Fruit fly (Drosophila melanogaster) whole organism: ENCODE results near the gene Cad87A.
A peak's percentile ranks its signal among the peaks of the same experiment; 100 is the strongest.

Experiments used
- CG8478 ChIP-seq: fragments of >200 bp; optimal IDR thresholded peaks from 2 replicates; lab custom pipeline; 2018; ENCODE audit warnings: inconsistent platforms
- Dll ChIP-seq: fragments of >200 bp; optimal IDR thresholded peaks from 2 replicates; lab custom pipeline; 2017
- EcR ChIP-seq, 2 experiments: fragments of >200 bp; optimal IDR thresholded peaks; 2 replicates each; lab custom pipeline; 2017; ENCODE audit warnings: missing biosample characterization in 2 of 2, missing genetic modification characterization in 2 of 2, missing genetic modification reagents in 2 of 2
- pan ChIP-seq: fragments of >200 bp; optimal IDR thresholded peaks from 2 replicates; lab custom pipeline; 2017
- psq ChIP-seq: fragments of >200 bp; optimal IDR thresholded peaks from 2 replicates; lab custom pipeline; 2017
- usp ChIP-seq: fragments of >200 bp; optimal IDR thresholded peaks from 2 replicates; lab custom pipeline; 2017; ENCODE audit warnings: missing biosample characterization, missing genetic modification characterization, mixed read lengths

The Cad87A gene

DNA sequence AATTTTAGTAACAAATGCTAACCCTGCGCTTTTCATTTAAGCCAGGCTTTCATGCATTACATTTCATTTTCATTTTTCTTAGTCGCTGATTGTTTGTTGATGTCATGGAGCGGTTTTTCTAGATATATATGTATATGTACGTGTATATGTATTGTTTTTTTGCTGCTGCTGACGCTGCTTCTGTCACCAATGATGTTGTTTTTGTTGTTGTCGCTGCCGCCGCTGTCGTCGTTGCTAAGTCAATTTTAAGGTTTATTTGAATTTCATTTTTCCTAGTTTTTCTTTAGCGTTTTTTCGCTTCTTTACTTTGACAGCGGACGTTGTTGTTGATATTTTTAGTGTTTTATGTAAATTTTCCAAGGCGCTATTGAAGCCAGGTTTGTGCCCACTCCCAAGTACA, 78.8 kb downstream of the Cad87A start:
- TF ChIP-seq pan (lab: Kevin White, UChicago), result no peak
- no peak for TF ChIP-seq psq (lab: Kevin White, UChicago)
- no peak for TF ChIP-seq CG8478 (lab: Kevin White, UChicago)
- TF ChIP-seq usp, result no peak
- no peak for TF ChIP-seq Dll (lab: Kevin White, UChicago)

DNA sequence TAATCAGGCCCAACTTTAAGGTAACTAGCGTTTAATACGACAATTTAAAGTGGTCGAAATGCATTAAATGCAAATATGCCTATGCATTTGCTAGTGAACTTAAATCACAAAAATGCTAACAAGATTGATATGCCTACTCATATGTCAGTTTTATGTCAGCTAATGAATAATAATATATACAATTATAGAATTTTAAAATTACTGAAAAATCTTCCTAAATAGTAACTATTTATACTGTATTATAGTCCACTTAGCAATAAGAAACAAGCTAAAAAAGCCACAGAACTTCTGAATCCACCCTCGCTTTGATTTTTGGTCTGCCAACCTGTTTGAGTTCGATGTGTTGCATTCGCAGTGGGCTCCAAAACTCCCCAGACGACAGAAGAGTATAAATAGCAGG, 79.3 kb downstream of the Cad87A start:
- TF ChIP-seq usp (no peak), psq (lab: Kevin White, UChicago) (no peak), EcR (GFP tag; optimal IDR thresholded peaks at IDR 0.05; lab: Kevin White, UChicago) (no peak), Dll (lab: Kevin White, UChicago) (no peak), CG8478 (lab: Kevin White, UChicago) (no peak), pan (lab: Kevin White, UChicago) (no peak)

DNA sequence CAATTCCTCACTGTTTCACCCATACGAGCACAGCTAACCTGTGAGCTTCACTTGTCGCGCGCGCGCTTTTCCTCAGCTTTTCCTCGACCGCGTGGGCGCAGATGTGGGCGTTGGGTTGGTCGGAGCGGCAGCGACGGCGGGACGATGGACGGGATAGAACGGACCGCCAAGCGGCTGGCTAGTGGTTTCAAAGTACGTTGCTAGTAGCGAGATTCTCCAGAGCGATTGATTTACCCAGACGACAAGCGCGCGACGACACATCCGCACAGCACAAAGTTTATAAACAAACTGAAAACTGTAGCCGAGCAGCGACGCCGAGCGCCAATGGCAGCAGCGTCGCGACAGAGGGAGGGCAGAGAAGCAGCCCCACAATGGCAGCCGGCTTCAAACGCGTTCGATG, 79.8 kb downstream of the Cad87A start, which contains the start of gene CG6959:
CG6959 (minus strand) TSS at position 292 of the 400 bp plus-strand sequence.
- TF ChIP-seq Dll (lab: Kevin White, UChicago) (peak; percentile 14), EcR (GFP tag; optimal IDR thresholded peaks at IDR 0.05; lab: Kevin White, UChicago) (no peak), CG8478 (lab: Kevin White, UChicago) (no peak), psq (lab: Kevin White, UChicago) (no peak)

DNA sequence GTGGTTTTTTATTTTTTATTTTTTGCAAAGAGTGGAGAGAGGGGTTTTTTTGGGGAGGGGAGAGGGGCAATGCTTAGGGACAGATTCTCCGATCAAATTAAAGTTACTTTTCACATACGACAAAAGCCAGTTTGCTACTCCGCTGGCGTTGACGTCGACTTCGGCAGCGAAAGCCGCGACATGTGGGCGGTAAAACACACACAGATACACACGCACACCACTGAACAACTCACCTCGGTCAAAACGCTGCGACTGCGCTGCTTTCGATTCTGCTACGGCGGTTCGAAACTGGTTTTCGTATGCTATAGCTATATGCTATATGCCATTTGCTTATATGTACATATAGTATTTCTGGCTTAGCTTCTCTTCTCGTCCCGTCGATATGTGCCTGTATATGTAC, 80.4 kb downstream of the Cad87A start:
- TF ChIP-seq pan (lab: Kevin White, UChicago), result peak; percentile 19
- TF ChIP-seq Dll (lab: Kevin White, UChicago), result no peak

DNA sequence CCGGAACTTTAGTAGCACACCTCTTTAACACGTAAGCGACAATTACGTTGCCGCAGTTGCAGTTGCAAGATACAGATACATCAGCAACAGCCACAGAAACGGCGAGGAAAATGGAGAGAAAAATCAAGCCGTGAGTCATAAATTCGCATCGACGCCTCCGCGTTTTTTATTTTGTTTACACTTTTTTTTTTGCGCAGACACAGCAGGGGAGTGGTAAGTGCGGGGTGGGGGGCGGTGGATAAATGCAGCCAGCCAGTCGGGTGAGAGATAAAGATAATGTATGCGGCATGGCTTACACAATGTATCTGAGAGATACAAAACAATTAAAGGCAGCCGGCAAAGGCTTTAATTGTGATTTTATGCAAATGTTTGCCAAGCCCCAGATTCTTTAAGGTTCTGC, 83.8 kb downstream of the Cad87A start:
- no peak for TF ChIP-seq EcR (GFP tag; optimal IDR thresholded peaks at IDR 0.05; lab: Kevin White, UChicago)
- TF ChIP-seq pan (lab: Kevin White, UChicago), result no peak
- no peak for TF ChIP-seq CG8478 (lab: Kevin White, UChicago)
- TF ChIP-seq usp, result no peak
- TF ChIP-seq Dll (lab: Kevin White, UChicago), result no peak
- no peak for TF ChIP-seq psq (lab: Kevin White, UChicago)

DNA sequence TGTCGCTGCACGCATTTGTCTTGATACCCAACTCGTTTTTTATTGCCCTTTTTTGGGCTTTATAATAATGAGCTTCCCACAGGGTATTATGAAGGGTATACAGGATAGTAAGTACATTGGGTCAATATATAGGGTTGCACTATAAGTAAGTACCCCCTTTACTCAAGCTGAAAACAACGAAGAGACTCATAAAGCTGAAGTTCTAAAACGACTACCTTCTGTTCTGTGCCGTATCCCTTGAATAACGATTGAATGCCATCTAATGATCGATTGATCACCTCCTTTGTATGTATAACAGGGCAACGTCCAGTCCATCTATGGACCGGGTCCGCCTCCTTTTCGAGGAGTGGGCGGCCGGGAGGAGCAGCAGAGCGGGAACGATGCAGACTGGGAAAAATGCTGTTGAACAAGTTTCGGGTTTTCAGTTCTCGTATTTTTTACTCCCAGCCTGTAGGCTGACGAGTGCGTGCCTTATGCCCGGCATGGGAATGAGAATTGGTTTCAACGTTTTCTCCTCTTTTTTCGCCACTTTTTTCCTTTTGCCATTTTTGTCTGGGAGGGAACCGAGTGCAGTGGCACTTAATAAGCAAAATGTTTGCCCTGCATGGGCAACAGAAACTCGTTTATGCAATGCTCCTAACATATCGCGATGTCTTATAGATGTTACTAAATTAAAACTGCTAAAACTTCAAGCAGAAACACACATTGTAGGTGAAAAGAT, 89.2 kb downstream of the Cad87A start:
- TF ChIP-seq CG8478 (lab: Kevin White, UChicago) (no peak), EcR (GFP tag; optimal IDR thresholded peaks at IDR 0.05; lab: Kevin White, UChicago) (no peak), pan (lab: Kevin White, UChicago) (peak; percentile 90), usp (no peak), psq (lab: Kevin White, UChicago) (no peak), Dll (lab: Kevin White, UChicago) (no peak)

DNA sequence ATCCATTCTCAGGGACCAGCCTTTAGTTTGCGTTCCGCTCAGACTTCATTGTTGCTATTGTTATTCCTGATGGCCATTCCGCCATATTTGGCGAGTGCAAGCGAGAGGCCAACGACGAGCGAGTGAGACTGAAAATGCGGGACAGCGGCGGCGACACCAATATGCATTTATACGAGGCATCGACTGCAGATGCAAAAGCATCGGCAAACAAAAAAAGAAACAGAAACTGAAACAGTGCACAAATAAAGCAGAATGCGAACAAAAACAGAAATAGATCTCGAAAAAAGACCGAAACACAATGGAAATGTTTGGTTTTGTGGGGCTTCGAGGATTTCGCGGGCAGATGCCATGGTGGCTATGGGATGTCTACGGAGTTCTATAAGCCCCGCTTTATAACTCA, 89.8 kb downstream of the Cad87A start:
- TF ChIP-seq psq (lab: Kevin White, UChicago) (no peak), pan (lab: Kevin White, UChicago) (no peak), CG8478 (lab: Kevin White, UChicago) (no peak), EcR (GFP tag; optimal IDR thresholded peaks at IDR 0.05; lab: Kevin White, UChicago) (no peak), Dll (lab: Kevin White, UChicago) (no peak), usp (no peak)

DNA sequence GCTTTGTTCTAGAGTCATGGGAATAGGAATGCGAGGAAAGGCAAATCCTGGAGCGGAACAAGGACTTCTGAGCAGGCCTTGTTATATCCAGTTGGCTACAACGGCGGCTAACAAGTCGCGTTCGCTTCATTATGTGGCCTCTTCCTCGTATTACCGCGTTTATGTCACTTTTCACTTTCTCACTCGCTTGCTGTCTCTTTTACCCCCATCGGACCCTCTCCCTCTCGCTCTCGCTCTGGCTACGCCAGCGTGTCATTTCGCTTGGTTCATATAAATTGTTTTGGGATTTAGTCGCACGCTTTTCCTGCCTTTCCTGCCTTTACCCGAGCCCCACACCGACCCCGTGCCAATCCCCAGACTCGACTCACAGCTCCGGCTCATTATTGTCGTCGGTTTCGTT, 92.6 kb downstream of the Cad87A start:
- TF ChIP-seq usp (no peak), pan (lab: Kevin White, UChicago) (no peak), EcR (GFP tag; optimal IDR thresholded peaks at IDR 0.05; lab: Kevin White, UChicago) (no peak), psq (lab: Kevin White, UChicago) (no peak), Dll (lab: Kevin White, UChicago) (no peak), CG8478 (lab: Kevin White, UChicago) (no peak)

DNA sequence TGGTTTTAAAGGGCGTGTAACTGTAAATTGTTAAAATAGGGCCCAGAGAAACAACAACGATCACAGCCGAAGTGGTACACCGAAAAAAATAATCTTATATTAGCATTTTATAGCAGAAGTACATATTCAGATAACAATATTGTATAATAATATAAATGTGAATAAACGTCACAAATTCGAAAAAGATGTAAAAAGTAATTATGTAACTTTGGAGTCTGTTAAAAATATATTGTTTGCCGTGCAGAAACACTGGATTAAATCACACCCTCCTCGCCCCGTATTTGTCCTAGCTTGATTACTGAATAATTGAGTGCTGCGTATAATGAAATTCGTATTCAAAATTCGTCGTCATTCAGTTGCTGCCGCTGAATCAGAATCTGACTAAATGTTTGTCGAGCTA, 93.8 kb downstream of the Cad87A start:
- no peak for TF ChIP-seq usp
- TF ChIP-seq CG8478 (lab: Kevin White, UChicago), result no peak
- no peak for TF ChIP-seq Dll (lab: Kevin White, UChicago)
- TF ChIP-seq psq (lab: Kevin White, UChicago), result no peak
- TF ChIP-seq pan (lab: Kevin White, UChicago), result no peak
- no peak for TF ChIP-seq EcR (GFP tag; optimal IDR thresholded peaks at IDR 0.05; lab: Kevin White, UChicago)

DNA sequence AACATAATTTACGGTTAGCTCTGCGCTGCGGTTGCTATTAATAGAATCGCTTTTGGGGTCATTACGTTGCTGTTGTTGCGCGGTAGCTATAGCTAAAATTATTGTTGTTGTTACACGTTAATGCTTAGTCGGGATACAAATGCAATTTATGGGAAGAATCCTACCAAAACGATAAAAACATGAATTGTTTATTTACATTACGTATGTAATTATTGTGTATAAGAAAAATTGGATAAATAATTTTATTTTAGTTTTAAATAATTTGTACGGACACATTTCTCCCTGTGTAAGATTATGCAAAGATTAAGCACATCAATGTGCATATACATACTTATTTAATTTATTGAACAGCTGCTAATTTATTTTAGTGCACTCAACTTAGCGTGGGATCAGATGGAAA, 97.0 kb downstream of the Cad87A start:
- no peak for TF ChIP-seq psq (lab: Kevin White, UChicago)
- no peak for TF ChIP-seq usp
- no peak for TF ChIP-seq Dll (lab: Kevin White, UChicago)
- no peak for TF ChIP-seq EcR (GFP tag; optimal IDR thresholded peaks at IDR 0.05; lab: Kevin White, UChicago)
- no peak for TF ChIP-seq pan (lab: Kevin White, UChicago)
- TF ChIP-seq CG8478 (lab: Kevin White, UChicago), result no peak

DNA sequence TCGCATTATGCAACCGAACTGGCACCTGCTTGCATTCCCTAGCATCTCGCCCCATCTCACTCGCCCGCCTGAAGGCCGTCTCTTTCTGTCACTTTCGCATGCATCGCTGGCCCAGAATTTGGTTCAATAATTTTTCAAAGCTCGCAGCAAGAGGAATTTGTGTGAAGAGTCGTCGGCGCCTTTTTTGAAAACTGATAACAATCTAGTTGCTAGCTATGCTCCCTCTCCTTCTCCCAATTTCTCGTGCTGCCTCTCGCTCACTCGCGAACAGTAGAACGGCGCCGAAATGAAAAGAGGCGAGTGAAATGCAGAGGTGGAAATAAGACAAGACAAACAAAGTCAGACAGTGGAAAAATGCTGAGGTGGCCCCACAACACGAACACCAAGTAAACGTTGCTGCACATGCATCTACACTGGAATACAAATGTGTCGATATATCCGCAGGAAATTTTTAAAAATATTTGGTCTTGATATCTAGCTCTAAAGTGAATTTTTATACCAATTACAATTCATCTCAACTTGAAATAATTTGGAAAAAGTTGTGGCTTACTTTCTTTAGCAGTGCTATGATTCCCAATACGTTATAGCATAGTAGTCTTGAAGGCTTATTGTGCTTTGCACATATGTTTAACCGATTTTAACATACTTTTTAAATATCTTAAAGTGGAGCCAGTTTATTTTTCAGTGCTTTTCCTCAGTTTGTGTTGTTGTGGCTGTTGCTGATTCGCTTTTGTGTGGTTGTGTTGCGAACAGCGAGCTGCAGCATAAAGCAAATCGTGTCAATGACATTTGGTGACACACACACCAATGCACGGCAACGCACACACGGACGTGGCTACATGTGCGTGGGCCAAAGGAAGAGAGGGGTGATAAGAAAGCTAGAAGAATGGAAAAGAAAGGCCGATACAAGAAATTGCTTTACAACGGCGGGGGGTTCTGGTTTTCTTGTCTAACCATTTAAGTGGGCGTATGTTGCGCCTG, 97.7 kb downstream of the Cad87A start:
- TF ChIP-seq CG8478 (lab: Kevin White, UChicago) (no peak), EcR (GFP tag; optimal IDR thresholded peaks at IDR 0.05; lab: Kevin White, UChicago) (peak in 1 of 2 experiments; percentile 86)
